Worm (Caenorhabditis elegans): Measurements from ENCODE around the gene C56G2.4.

Gene C56G2.4

ce11 chrIII:6331211-6331782 lies at the start of gene C56G2.4:
C56G2.4 (plus strand) TSS chrIII:6331732.
- TF ChIP-seq him-1 (tag; optimal IDR thresholded peaks at IDR 0.05) (no peak), dao-5 (tag; optimal IDR thresholded peaks at IDR 0.05) (no peak), W03F9.2 (tag; optimal IDR thresholded peaks at IDR 0.05) (no peak)

- no peak for TF ChIP-seq dao-5 (tag; optimal IDR thresholded peaks at IDR 0.05)
These were observed 48.5 kb upstream of the C56G2.4 start for ce11 chrIII:6283024-6283423.

- no peak for TF ChIP-seq him-1 (tag; optimal IDR thresholded peaks at IDR 0.05)
- TF ChIP-seq W03F9.2 (tag; optimal IDR thresholded peaks at IDR 0.05): no peak
- no peak for TF ChIP-seq dao-5 (tag; optimal IDR thresholded peaks at IDR 0.05)
These were observed 45.6 kb upstream of the C56G2.4 start, which contains the start of gene gadr-3 for ce11 chrIII:6285890-6286289. gadr-3 (minus strand) TSS chrIII:6285990.

ce11 chrIII:6287195-6287594 lies 44.3 kb upstream of the C56G2.4 start, which contains the start of gene F47D12.6:
F47D12.6 (minus strand) TSS chrIII:6287295.
- TF ChIP-seq him-1 (tag; optimal IDR thresholded peaks at IDR 0.05) (no peak), W03F9.2 (tag; optimal IDR thresholded peaks at IDR 0.05) (no peak), dao-5 (tag; optimal IDR thresholded peaks at IDR 0.05) (no peak)

- TF ChIP-seq W03F9.2 (tag; optimal IDR thresholded peaks at IDR 0.05): no peak
- no peak for TF ChIP-seq dao-5 (tag; optimal IDR thresholded peaks at IDR 0.05)
- no peak for TF ChIP-seq him-1 (tag; optimal IDR thresholded peaks at IDR 0.05)
These were observed 42.2 kb upstream of the C56G2.4 start for ce11 chrIII:6289366-6289765.

- TF ChIP-seq W03F9.2 (tag; optimal IDR thresholded peaks at IDR 0.05) (no peak), dao-5 (tag; optimal IDR thresholded peaks at IDR 0.05) (no peak), him-1 (tag; optimal IDR thresholded peaks at IDR 0.05) (no peak)
These were observed 40.9 kb upstream of the C56G2.4 start for ce11 chrIII:6290469-6291182.

- TF ChIP-seq him-1 (tag; optimal IDR thresholded peaks at IDR 0.05) (no peak), dao-5 (tag; optimal IDR thresholded peaks at IDR 0.05) (no peak), W03F9.2 (tag; optimal IDR thresholded peaks at IDR 0.05) (no peak)
These were observed 35.4 kb upstream of the C56G2.4 start, which contains the start of gene F47D12.7 for ce11 chrIII:6295972-6296700. F47D12.7 (minus strand) TSS chrIII:6296022.

ce11 chrIII:6297599-6297998 lies 33.9 kb upstream of the C56G2.4 start:
- TF ChIP-seq him-1 (tag; optimal IDR thresholded peaks at IDR 0.05) (no peak), dao-5 (tag; optimal IDR thresholded peaks at IDR 0.05) (no peak), W03F9.2 (tag; optimal IDR thresholded peaks at IDR 0.05) (no peak)

- TF ChIP-seq W03F9.2 (tag; optimal IDR thresholded peaks at IDR 0.05) (no peak), him-1 (tag; optimal IDR thresholded peaks at IDR 0.05) (no peak), dao-5 (tag; optimal IDR thresholded peaks at IDR 0.05) (no peak)
These were observed 33.4 kb upstream of the C56G2.4 start, which contains the start of gene F47D12.3 for ce11 chrIII:6298131-6298530. F47D12.3 (plus strand) TSS chrIII:6298461.

ce11 chrIII:6300297-6300696 lies 31.2 kb upstream of the C56G2.4 start:
- no peak for TF ChIP-seq dao-5 (tag; optimal IDR thresholded peaks at IDR 0.05)
- TF ChIP-seq W03F9.2 (tag; optimal IDR thresholded peaks at IDR 0.05): no peak
- TF ChIP-seq him-1 (tag; optimal IDR thresholded peaks at IDR 0.05): no peak

- TF ChIP-seq W03F9.2 (tag; optimal IDR thresholded peaks at IDR 0.05): no peak
- no peak for TF ChIP-seq dao-5 (tag; optimal IDR thresholded peaks at IDR 0.05)
- TF ChIP-seq him-1 (tag; optimal IDR thresholded peaks at IDR 0.05): peak; percentile 45
These were observed 28.4 kb upstream of the C56G2.4 start, which contains the start of gene F47D12.9 for ce11 chrIII:6303114-6303647. F47D12.9 (minus strand) TSS chrIII:6303380.

ce11 chrIII:6303787-6304186 lies 27.7 kb upstream of the C56G2.4 start:
- TF ChIP-seq dao-5 (tag; optimal IDR thresholded peaks at IDR 0.05) (no peak), W03F9.2 (tag; optimal IDR thresholded peaks at IDR 0.05) (no peak), him-1 (tag; optimal IDR thresholded peaks at IDR 0.05) (no peak)

- TF ChIP-seq him-1 (tag; optimal IDR thresholded peaks at IDR 0.05) (no peak), dao-5 (tag; optimal IDR thresholded peaks at IDR 0.05) (no peak), W03F9.2 (tag; optimal IDR thresholded peaks at IDR 0.05) (no peak)
These were observed 23.7 kb upstream of the C56G2.4 start for ce11 chrIII:6307832-6308231.

- TF ChIP-seq him-1 (tag; optimal IDR thresholded peaks at IDR 0.05): no peak
- no peak for TF ChIP-seq W03F9.2 (tag; optimal IDR thresholded peaks at IDR 0.05)
- TF ChIP-seq dao-5 (tag; optimal IDR thresholded peaks at IDR 0.05): no peak
These were observed 22.5 kb upstream of the C56G2.4 start, which contains the start of gene gar-2 for ce11 chrIII:6309066-6309465. gar-2 (plus strand) TSS chrIII:6309366.
